Worm (Caenorhabditis elegans): ENCODE data around the gene gmap-3.

DNA sequence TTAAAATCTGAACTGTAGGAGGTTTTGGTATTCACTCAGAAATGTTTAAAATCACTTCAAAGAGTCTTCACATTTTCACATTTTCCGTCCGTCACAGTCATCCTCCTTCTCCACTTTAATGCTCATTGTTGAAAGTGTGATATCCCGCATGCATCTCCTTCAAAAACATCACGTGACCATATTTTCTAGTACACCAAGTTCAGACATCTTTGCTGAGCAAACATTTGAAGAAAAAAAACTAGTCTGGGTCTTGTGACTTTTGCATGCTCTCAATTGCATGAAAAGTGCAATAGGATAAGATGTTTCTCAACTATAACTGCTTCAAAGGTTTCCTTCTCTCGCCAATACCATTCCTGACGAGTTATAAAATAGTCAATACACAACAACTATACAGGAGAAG, 26.5 kb downstream of the gmap-3 start:
- TF ChIP-seq unc-62 (GFP tag; optimal IDR thresholded peaks at IDR 0.05) = no peak
- no peak for TF ChIP-seq unc-39 (tag; optimal IDR thresholded peaks at IDR 0.05)
- TF ChIP-seq lin-13 (GFP tag; optimal IDR thresholded peaks at IDR 0.05) = no peak
- no peak for TF ChIP-seq elt-3 (tag; optimal IDR thresholded peaks at IDR 0.05)

All from whole organism, L2 larva.